Fruit fly (Drosophila melanogaster) whole organism, embryonic: ENCODE measurements around the gene RpS17.

ENCODE experiments used
- ATbp ChIP-seq: fragments of 200-800 bp; sonication (Bioruptor generic); optimal IDR thresholded peaks from 2 replicates; lab custom pipeline; 2017; ENCODE audit warnings: missing biosample characterization, mild to moderate bottlenecking, missing genetic modification characterization, missing genetic modification reagents
- CG10147 ChIP-seq: fragments of 200-800 bp; sonication (Bioruptor generic); optimal IDR thresholded peaks from 2 replicates; lab custom pipeline; 2019; ENCODE audit warnings: missing biosample characterization, mild to moderate bottlenecking, missing genetic modification characterization, moderate library complexity
- CG12391 ChIP-seq: fragments of 200-800 bp; sonication (Bioruptor generic); optimal IDR thresholded peaks from 3 replicates; lab custom pipeline; 2018; ENCODE audit warnings: missing biosample characterization, mild to moderate bottlenecking, missing genetic modification characterization, moderate library complexity
- CG12659 ChIP-seq: fragments of 200-800 bp; sonication (Bioruptor generic); optimal IDR thresholded peaks from 3 replicates; lab custom pipeline; 2017; ENCODE audit warnings: mild to moderate bottlenecking, missing biosample characterization, missing genetic modification reagents, missing genetic modification characterization
- CG14014 ChIP-seq: fragments of 200-800 bp; sonication (Bioruptor generic); IDR thresholded peaks from 2 replicates; pipeline ENCODE4 v1.3.6; 2022; ENCODE audit warnings: missing biosample characterization, missing genetic modification characterization
- CG1603 ChIP-seq: fragments of 200-800 bp; sonication (Bioruptor generic); optimal IDR thresholded peaks from 2 replicates; lab custom pipeline; 2019; ENCODE audit warnings: missing biosample characterization, mild to moderate bottlenecking, missing genetic modification characterization, moderate library complexity
- CG2712 ChIP-seq: fragments of 200-800 bp; optimal IDR thresholded peaks from 3 replicates; lab custom pipeline; 2019; ENCODE audit warnings: missing biosample characterization, mild to moderate bottlenecking, missing genetic modification characterization, moderate library complexity
- CG30020 ChIP-seq: fragments of 200-800 bp; optimal IDR thresholded peaks from 2 replicates; lab custom pipeline; 2019; ENCODE audit warnings: missing biosample characterization, mild to moderate bottlenecking, missing genetic modification characterization, moderate library complexity
- CG3281 ChIP-seq: fragments of 200-800 bp; sonication (Bioruptor generic); optimal IDR thresholded peaks from 3 replicates; lab custom pipeline; 2017; ENCODE audit warnings: missing biosample characterization, mild to moderate bottlenecking, missing genetic modification characterization
- CG33213 ChIP-seq: fragments of 200-800 bp; sonication (Bioruptor generic); optimal IDR thresholded peaks from 3 replicates; lab custom pipeline; 2016; ENCODE audit warnings: missing biosample characterization, missing genetic modification characterization
- CG4707 ChIP-seq: fragments of 200-800 bp; sonication (Bioruptor generic); optimal IDR thresholded peaks from 2 replicates; lab custom pipeline; 2018; ENCODE audit warnings: missing biosample characterization, mild to moderate bottlenecking, missing genetic modification characterization, moderate library complexity
- CG4730 ChIP-seq: fragments of 200-800 bp; sonication (Bioruptor generic); IDR thresholded peaks from 2 replicates; pipeline ENCODE4 v1.3.6; 2022; ENCODE audit warnings: missing biosample characterization, missing genetic modification characterization
- CG7987 ChIP-seq: fragments of 200-800 bp; sonication (Bioruptor generic); optimal IDR thresholded peaks from 2 replicates; lab custom pipeline; 2018; ENCODE audit warnings: missing biosample characterization, mild to moderate bottlenecking, missing genetic modification characterization, moderate library complexity
- CG9797 ChIP-seq: fragments of 200-800 bp; sonication (Bioruptor generic); optimal IDR thresholded peaks from 3 replicates; lab custom pipeline; 2018; ENCODE audit warnings: missing biosample characterization, mild to moderate bottlenecking, missing genetic modification characterization
- CkIIα-i1 ChIP-seq: fragments of 200-800 bp; sonication (Bioruptor generic); IDR thresholded peaks from 2 replicates; pipeline ENCODE4 v1.3.6; 2022; ENCODE audit warnings: missing biosample characterization, missing genetic modification characterization
- Dbx ChIP-seq: fragments of 200-800 bp; sonication (Bioruptor generic); IDR thresholded peaks from 3 replicates; pipeline ENCODE4 v1.3.6; 2022; ENCODE audit warnings: missing biosample characterization, missing genetic modification characterization
- Dp ChIP-seq: fragments of 200-800 bp; sonication (Bioruptor generic); optimal IDR thresholded peaks from 2 replicates; lab custom pipeline; 2018; ENCODE audit warnings: missing biosample characterization, mild to moderate bottlenecking, missing genetic modification characterization, moderate library complexity
- Hmr ChIP-seq: fragments of 200-800 bp; sonication (Bioruptor generic); optimal IDR thresholded peaks from 3 replicates; lab custom pipeline; 2017; ENCODE audit warnings: mild to moderate bottlenecking, missing biosample characterization, missing genetic modification reagents, missing genetic modification characterization
- Hsf ChIP-seq: fragments of 200-800 bp; sonication (Bioruptor generic); optimal IDR thresholded peaks from 3 replicates; lab custom pipeline; 2016; ENCODE audit warnings: missing biosample characterization, missing genetic modification characterization
- Lhr ChIP-seq: fragments of 200-800 bp; sonication (Bioruptor generic); optimal IDR thresholded peaks from 3 replicates; lab custom pipeline; 2017; ENCODE audit warnings: mild to moderate bottlenecking, missing biosample characterization, missing genetic modification reagents, missing genetic modification characterization
- Max ChIP-seq: fragments of 200-800 bp; sonication (Bioruptor generic); optimal IDR thresholded peaks from 2 replicates; lab custom pipeline; 2016; ENCODE audit warnings: missing biosample characterization, mild to moderate bottlenecking, missing genetic modification characterization
- NC2β ChIP-seq: fragments of 200-800 bp; sonication (Bioruptor generic); optimal IDR thresholded peaks from 2 replicates; lab custom pipeline; 2016; ENCODE audit warnings: missing biosample characterization, missing genetic modification characterization
- Rx ChIP-seq: fragments of 200-800 bp; sonication (Bioruptor generic); IDR thresholded peaks from 2 replicates; pipeline ENCODE4 v1.3.6; 2022; ENCODE audit warnings: missing biosample characterization, missing genetic modification characterization
- Trl ChIP-seq, 3 experiments: fragments of >200 bp in 2 of 3; fragments of 200-800 bp in 1 of 3; sonication (Bioruptor generic) in 1 of 3; optimal IDR thresholded peaks; 2 replicates in 1 of 3; 3 replicates in 2 of 3; lab custom pipeline; 2016 to 2017; ENCODE audit warnings: missing biosample characterization in 1 of 3, missing genetic modification characterization in 1 of 3
- ab ChIP-seq: fragments of 200-800 bp; sonication (Bioruptor generic); optimal IDR thresholded peaks from 2 replicates; lab custom pipeline; 2016; ENCODE audit warnings: missing biosample characterization, missing genetic modification characterization
- ato ChIP-seq: fragments of 200-800 bp; sonication (Bioruptor generic); IDR thresholded peaks from 2 replicates; pipeline ENCODE4 v1.3.6; 2022; ENCODE audit warnings: missing biosample characterization, missing genetic modification characterization; ENCODE audit not compliant: partially characterized antibody
- bbx ChIP-seq: fragments of 200-800 bp; sonication (Bioruptor generic); IDR thresholded peaks from 2 replicates; pipeline ENCODE4 v1.3.6; 2022; ENCODE audit warnings: missing biosample characterization, missing genetic modification characterization; ENCODE audit not compliant: partially characterized antibody
- chif ChIP-seq, 2 experiments: fragments of 200-800 bp; sonication (Bioruptor generic); optimal IDR thresholded peaks; 3 replicates each; lab custom pipeline; 2016; ENCODE audit warnings: missing biosample characterization in 2 of 2, missing genetic modification characterization in 2 of 2
- danr ChIP-seq: fragments of 200-800 bp; sonication (Bioruptor generic); IDR thresholded peaks from 2 replicates; pipeline ENCODE4 v1.3.6; 2022; ENCODE audit warnings: missing biosample characterization, missing genetic modification characterization
- disco-r ChIP-seq: fragments of 200-800 bp; sonication (Bioruptor generic); optimal IDR thresholded peaks from 2 replicates; lab custom pipeline; 2016; ENCODE audit warnings: missing biosample characterization, missing genetic modification characterization
- fd96Cb ChIP-seq: fragments of 200-800 bp; sonication (Bioruptor generic); optimal IDR thresholded peaks from 2 replicates; lab custom pipeline; 2018; ENCODE audit warnings: missing biosample characterization, mild to moderate bottlenecking, missing genetic modification characterization, moderate library complexity
- fu2 ChIP-seq: fragments of 200-800 bp; sonication (Bioruptor generic); optimal IDR thresholded peaks from 2 replicates; lab custom pipeline; 2016; ENCODE audit warnings: missing biosample characterization, missing genetic modification characterization
- gem ChIP-seq: fragments of 200-800 bp; sonication (Bioruptor generic); optimal IDR thresholded peaks from 2 replicates; lab custom pipeline; 2019; ENCODE audit warnings: missing biosample characterization, mild to moderate bottlenecking, missing genetic modification characterization, moderate library complexity
- grau ChIP-seq: fragments of 200-800 bp; optimal IDR thresholded peaks from 3 replicates; lab custom pipeline; 2019; ENCODE audit warnings: missing biosample characterization, mild to moderate bottlenecking, missing genetic modification characterization, moderate library complexity
- hb ChIP-seq: fragments of 200-800 bp; sonication (Bioruptor generic); IDR thresholded peaks from 3 replicates; pipeline ENCODE4 v1.3.6; 2022; ENCODE audit warnings: missing biosample characterization, missing genetic modification characterization; ENCODE audit not compliant: partially characterized antibody
- hbn ChIP-seq: fragments of 200-800 bp; sonication (Bioruptor generic); IDR thresholded peaks from 2 replicates; pipeline ENCODE4 v1.3.6; 2022; ENCODE audit warnings: missing biosample characterization, missing genetic modification characterization; ENCODE audit not compliant: partially characterized antibody
- her ChIP-seq: fragments of 200-800 bp; sonication (Bioruptor generic); optimal IDR thresholded peaks from 2 replicates; lab custom pipeline; 2016; ENCODE audit warnings: missing biosample characterization, missing genetic modification characterization
- mirr ChIP-seq: fragments of 200-800 bp; sonication (Bioruptor generic); optimal IDR thresholded peaks from 3 replicates; lab custom pipeline; 2018; ENCODE audit warnings: missing biosample characterization, mild to moderate bottlenecking, missing genetic modification characterization
- row ChIP-seq: fragments of 200-800 bp; sonication (Bioruptor generic); IDR thresholded peaks from 3 replicates; pipeline ENCODE4 v1.3.6; 2022; ENCODE audit warnings: missing biosample characterization, missing genetic modification characterization
- sisA ChIP-seq: fragments of 200-800 bp; sonication (Bioruptor generic); IDR thresholded peaks from 2 replicates; pipeline ENCODE4 v1.3.6; 2022; ENCODE audit warnings: missing biosample characterization, missing genetic modification characterization
- sob ChIP-seq: fragments of 200-800 bp; sonication (Bioruptor generic); IDR thresholded peaks from 2 replicates; pipeline ENCODE4 v1.3.6; 2022; ENCODE audit warnings: missing biosample characterization, missing genetic modification characterization
- ssp ChIP-seq: fragments of 200-800 bp; sonication (Bioruptor generic); IDR thresholded peaks from 2 replicates; pipeline ENCODE4 v1.3.6; 2022; ENCODE audit warnings: missing biosample characterization, missing genetic modification characterization
- stwl ChIP-seq: fragments of 200-800 bp; sonication (Bioruptor generic); optimal IDR thresholded peaks from 3 replicates; lab custom pipeline; 2018; ENCODE audit warnings: missing biosample characterization, mild to moderate bottlenecking, missing genetic modification characterization, moderate library complexity
- unc-4 ChIP-seq: fragments of 200-800 bp; sonication (Bioruptor generic); IDR thresholded peaks from 2 replicates; pipeline ENCODE4 v1.3.6; 2022; ENCODE audit warnings: missing biosample characterization, missing genetic modification characterization; ENCODE audit not compliant: partially characterized antibody
- wdn ChIP-seq: fragments of 200-800 bp; sonication (Bioruptor generic); IDR thresholded peaks from 2 replicates; pipeline ENCODE4 v1.3.6; 2022; ENCODE audit warnings: missing biosample characterization, missing genetic modification characterization
- z ChIP-seq: fragments of 200-800 bp; sonication (Bioruptor generic); IDR thresholded peaks from 3 replicates; pipeline ENCODE4 v1.3.6; 2022; ENCODE audit warnings: missing biosample characterization, missing genetic modification characterization
- zen ChIP-seq: fragments of 200-800 bp; sonication (Bioruptor generic); optimal IDR thresholded peaks from 3 replicates; lab custom pipeline; 2018; ENCODE audit warnings: missing biosample characterization, mild to moderate bottlenecking, missing genetic modification characterization, moderate library complexity
- zfh2 ChIP-seq: fragments of 200-800 bp; sonication (Bioruptor generic); optimal IDR thresholded peaks from 2 replicates; lab custom pipeline; 2016; ENCODE audit warnings: missing biosample characterization, missing genetic modification characterization

Gene RpS17

dm6 chr3L:9402157-9402890 is 27.3 kb downstream of the RpS17 start, which contains the start of gene eIF4E1 (continued):
- TF ChIP-seq sisA (GFP tag; lab: Robert Waterston, UW) = peak; percentile 29; the same call in 1 of the 2 replicates
- TF ChIP-seq chif (GFP tag; optimal IDR thresholded peaks at IDR 0.05; lab: Kevin White, UChicago) = peak in 1 of 2 experiments; percentile 4
- TF ChIP-seq hb (GFP tag; lab: Robert Waterston, UW) = 0 out of 3 replicates have a peak, but pooled peaks have one; percentile 62
- TF ChIP-seq Dp = peak; percentile 54
- no peak for TF ChIP-seq Rx (GFP tag; lab: Robert Waterston, UW)
- no peak for TF ChIP-seq CkIIα-i1
- TF ChIP-seq ato (GFP tag; lab: Robert Waterston, UW) = peak; percentile 62
- TF ChIP-seq Hsf (GFP tag; lab: Kevin White, UChicago) = peak; percentile 13
- peak; percentile 87 for TF ChIP-seq CG3281 (GFP tag; lab: Kevin White, UChicago)
- TF ChIP-seq Max (GFP tag; lab: Kevin White, UChicago) = peak; percentile 60
- TF ChIP-seq Hmr (GFP tag; lab: Kevin White, UChicago) = peak; percentile 47
- no peak for TF ChIP-seq fu2 (GFP tag; lab: Kevin White, UChicago)
- TF ChIP-seq CG10147 (GFP tag; lab: Kevin White, UChicago) = peak; percentile 14
- no peak for TF ChIP-seq disco-r (GFP tag; lab: Kevin White, UChicago)
- TF ChIP-seq fd96Cb (tag; lab: Kevin White, UChicago) = no peak
- TF ChIP-seq Trl (optimal IDR thresholded peaks at IDR 0.05; lab: Kevin White, UChicago) = peak in 1 of 2 experiments; percentile 74
- TF ChIP-seq Trl (GFP tag; optimal IDR thresholded peaks at IDR 0.05; lab: Kevin White, UChicago) = no peak
- peak; percentile 93 for TF ChIP-seq stwl
- TF ChIP-seq zfh2 (GFP tag; lab: Kevin White, UChicago) = peak; percentile 16
- peak; percentile 30 for TF ChIP-seq zen (tag; lab: Kevin White, UChicago)
- TF ChIP-seq CG4730 (GFP tag; lab: Robert Waterston, UW) = no peak
- TF ChIP-seq Lhr = peak; percentile 79
- TF ChIP-seq danr (GFP tag; lab: Robert Waterston, UW) = no peak
- peak; percentile 14 for TF ChIP-seq CG30020 (tag; lab: Kevin White, UChicago)
- TF ChIP-seq CG4707 = no peak
- TF ChIP-seq CG7987 (GFP tag; lab: Kevin White, UChicago) = peak; percentile 24
- no peak for TF ChIP-seq grau (tag; lab: Kevin White, UChicago)
- TF ChIP-seq row (GFP tag; lab: Robert Waterston, UW) = peak; percentile 50
- TF ChIP-seq CG1603 = peak; percentile 80
- TF ChIP-seq sob (GFP tag; lab: Robert Waterston, UW) = peak; percentile 41
- no peak for TF ChIP-seq ATbp (GFP tag; lab: Kevin White, UChicago)
- TF ChIP-seq her (GFP tag; lab: Kevin White, UChicago) = peak; percentile 5
- TF ChIP-seq CG9797 = peak; percentile 91
- no peak for TF ChIP-seq mirr (GFP tag; lab: Kevin White, UChicago)
- 0 out of 3 replicates have a peak, but pooled peaks have one; percentile 21 for TF ChIP-seq Dbx (GFP tag; lab: Robert Waterston, UW)
- TF ChIP-seq NC2β (GFP tag; lab: Kevin White, UChicago) = peak; percentile 7
- TF ChIP-seq unc-4 (GFP tag; lab: Robert Waterston, UW) = peak; percentile 74
- no peak for TF ChIP-seq ab
- peak; percentile 77 for TF ChIP-seq CG12659 (GFP tag; lab: Kevin White, UChicago)
- TF ChIP-seq bbx = peak; percentile 85
- TF ChIP-seq wdn (GFP tag; lab: Robert Waterston, UW) = no peak
- TF ChIP-seq CG12391 (tag; lab: Kevin White, UChicago) = peak; percentile 38
- TF ChIP-seq CG33213 (GFP tag; lab: Kevin White, UChicago) = peak; percentile 75
- TF ChIP-seq hbn = peak; percentile 57
- TF ChIP-seq CG2712 (tag; lab: Kevin White, UChicago) = peak; percentile 53
- peak; percentile 38 for TF ChIP-seq ssp (GFP tag; lab: Robert Waterston, UW)
- no peak for TF ChIP-seq CG14014 (GFP tag; lab: Robert Waterston, UW)
- peak; percentile 5 for TF ChIP-seq gem (tag; lab: Kevin White, UChicago)
- no peak for TF ChIP-seq z (GFP tag; lab: Robert Waterston, UW)
